Worm (Caenorhabditis elegans) whole organism, L1 larva: ENCODE data around the gene ins-19.

ENCODE experiments used
- ceh-8 ChIP-seq: fragments of 200-800 bp; sonication (Bioruptor generic); optimal IDR thresholded peaks from 2 replicates; lab custom pipeline; 2018; ENCODE audit warnings: mild to moderate bottlenecking, missing genetic modification characterization, moderate library complexity, missing compliant biosample characterization
- mdl-1 ChIP-seq, 2 experiments: fragments of 150-350 bp; optimal IDR thresholded peaks; 2 replicates each; lab custom pipeline; 2014 to 2017; ENCODE audit warnings: missing biosample characterization in 2 of 2, missing genetic modification characterization in 2 of 2, inconsistent platforms in 1 of 2
- nhr-11 ChIP-seq: fragments of 150-350 bp; optimal IDR thresholded peaks from 2 replicates; lab custom pipeline; 2014; ENCODE audit warnings: missing biosample characterization, missing genetic modification characterization

DNA sequence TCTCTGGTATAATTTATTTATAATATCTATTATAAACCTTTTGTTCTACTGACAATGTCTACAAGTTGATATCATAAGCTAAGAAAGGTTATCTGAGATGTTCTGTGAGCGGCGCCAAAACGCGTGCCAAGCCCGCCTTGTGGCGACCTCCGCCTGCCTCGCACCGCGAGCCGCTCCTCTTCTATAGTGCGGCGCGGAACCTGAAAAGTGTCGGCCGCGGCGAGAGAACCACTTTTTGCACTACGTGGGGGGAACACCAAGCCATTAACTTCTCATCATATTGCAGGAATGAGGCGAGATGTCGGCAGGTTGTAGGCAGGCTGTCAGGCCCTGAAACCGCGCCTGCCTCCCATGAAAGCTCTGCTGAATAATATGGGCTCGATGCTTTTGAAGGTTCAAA is 13.0 kb downstream of the ins-19 start:
- TF ChIP-seq ceh-8 (GFP tag; lab: Kevin White, UChicago) (no peak), nhr-11 (tag; lab: Kevin White, UChicago) (no peak), mdl-1 (tag; optimal IDR thresholded peaks at IDR 0.05; lab: Kevin White, UChicago) (no peak)
